Worm (Caenorhabditis elegans) whole organism, L2 larva: Measurements from ENCODE around the gene yars-2.

Experiments
- C34F6.9 ChIP-seq: fragments of 150-350 bp; optimal IDR thresholded peaks from 2 replicates; lab custom pipeline; 2014; ENCODE audit warnings: missing biosample characterization, missing genetic modification characterization
- F13H6.1 ChIP-seq: sonication (generic microtip); optimal IDR thresholded peaks from 2 replicates; lab custom pipeline; 2016; ENCODE audit warnings: missing genetic modification characterization, missing compliant biosample characterization
- Y55F3AM.14 ChIP-seq: fragments of 200-800 bp; sonication (Bioruptor generic); optimal IDR thresholded peaks from 2 replicates; lab custom pipeline; 2018; ENCODE audit warnings: mild to moderate bottlenecking, missing genetic modification characterization, missing compliant biosample characterization
- ama-1 ChIP-seq: fragments of 150-350 bp; optimal IDR thresholded peaks from 2 replicates; lab custom pipeline; 2018; ENCODE audit warnings: inconsistent platforms
- ceh-16 ChIP-seq: fragments of 150-350 bp; optimal IDR thresholded peaks from 2 replicates; lab custom pipeline; 2014; ENCODE audit warnings: missing biosample characterization, missing genetic modification characterization
- ceh-82 ChIP-seq: fragments of 150-350 bp; optimal IDR thresholded peaks from 2 replicates; lab custom pipeline; 2014; ENCODE audit warnings: missing biosample characterization, missing genetic modification characterization
- egl-27 ChIP-seq: sonication (generic microtip); optimal IDR thresholded peaks from 3 replicates; lab custom pipeline; 2017; ENCODE audit warnings: missing biosample characterization, missing genetic modification reagents, missing genetic modification characterization
- fos-1 ChIP-seq: fragments of 150-350 bp; optimal IDR thresholded peaks from 2 replicates; lab custom pipeline; 2014; ENCODE audit warnings: missing biosample characterization, missing genetic modification characterization
- gmeb-1 ChIP-seq: fragments of 150-350 bp; optimal IDR thresholded peaks from 2 replicates; lab custom pipeline; 2014; ENCODE audit warnings: missing biosample characterization, missing genetic modification characterization
- lin-11 ChIP-seq: fragments of 150-350 bp; sonication (generic microtip); optimal IDR thresholded peaks from 2 replicates; lab custom pipeline; 2014; ENCODE audit warnings: missing biosample characterization, missing genetic modification characterization, inconsistent platforms, mixed read lengths
- lin-13 ChIP-seq: fragments of 150-350 bp; optimal IDR thresholded peaks from 2 replicates; lab custom pipeline; 2014; ENCODE audit warnings: missing biosample characterization, missing genetic modification reagents, missing genetic modification characterization
- lin-39 ChIP-seq: fragments of 150-350 bp; optimal IDR thresholded peaks from 2 replicates; lab custom pipeline; 2014; ENCODE audit warnings: missing biosample characterization, missing genetic modification reagents, missing genetic modification characterization
- lsy-2 ChIP-seq, 2 experiments: fragments of 150-350 bp in 1 of 2; sonication (generic microtip) in 1 of 2; optimal IDR thresholded peaks; 2 replicates each; lab custom pipeline; 2014 to 2017; ENCODE audit warnings: missing biosample characterization in 2 of 2, missing genetic modification characterization in 2 of 2
- mdl-1 ChIP-seq, 2 experiments: fragments of 150-350 bp in 1 of 2; sonication (generic microtip) in 1 of 2; optimal IDR thresholded peaks; 2 replicates each; lab custom pipeline; 2017; ENCODE audit warnings: missing biosample characterization in 2 of 2, missing genetic modification characterization in 2 of 2
- nhr-10 ChIP-seq: sonication (generic microtip); optimal IDR thresholded peaks from 2 replicates; lab custom pipeline; 2017; ENCODE audit warnings: missing biosample characterization, missing genetic modification characterization
- nhr-11 ChIP-seq: fragments of 150-350 bp; optimal IDR thresholded peaks from 2 replicates; lab custom pipeline; 2014; ENCODE audit warnings: missing biosample characterization, missing genetic modification characterization
- nhr-21 ChIP-seq: fragments of 150-350 bp; optimal IDR thresholded peaks from 2 replicates; lab custom pipeline; 2014; ENCODE audit warnings: missing biosample characterization, missing genetic modification characterization
- nhr-237 ChIP-seq: fragments of 150-350 bp; optimal IDR thresholded peaks from 2 replicates; lab custom pipeline; 2014; ENCODE audit warnings: missing biosample characterization, missing genetic modification characterization
- nhr-6 ChIP-seq: fragments of 150-350 bp; optimal IDR thresholded peaks from 2 replicates; lab custom pipeline; 2014; ENCODE audit warnings: missing biosample characterization, missing genetic modification characterization
- nhr-77 ChIP-seq: fragments of 150-350 bp; optimal IDR thresholded peaks from 2 replicates; lab custom pipeline; 2014; ENCODE audit warnings: missing biosample characterization, missing genetic modification characterization
- peb-1 ChIP-seq: fragments of 150-350 bp; optimal IDR thresholded peaks from 2 replicates; lab custom pipeline; 2014; ENCODE audit warnings: missing biosample characterization, missing genetic modification characterization
- sem-4 ChIP-seq: fragments of 150-350 bp; optimal IDR thresholded peaks from 2 replicates; lab custom pipeline; 2014; ENCODE audit warnings: missing biosample characterization, missing genetic modification reagents, missing genetic modification characterization
- sma-9 ChIP-seq, 2 experiments: fragments of 150-350 bp in 1 of 2; sonication (generic microtip) in 1 of 2; optimal IDR thresholded peaks; 2 replicates each; lab custom pipeline; 2014 to 2016; ENCODE audit warnings: missing genetic modification characterization in 2 of 2, mild to moderate bottlenecking in 1 of 2, missing biosample characterization in 1 of 2, missing compliant biosample characterization in 1 of 2, missing genetic modification reagents in 1 of 2, moderate library complexity in 1 of 2
- snpc-4 ChIP-seq: fragments of 150-350 bp; optimal IDR thresholded peaks from 2 replicates; lab custom pipeline; 2014; ENCODE audit warnings: missing biosample characterization, missing genetic modification characterization
- zag-1 ChIP-seq: fragments of 150-350 bp; optimal IDR thresholded peaks from 2 replicates; lab custom pipeline; 2014; ENCODE audit warnings: missing biosample characterization, missing genetic modification characterization
- ztf-1 ChIP-seq: fragments of 200-800 bp; sonication (Bioruptor generic); conservative IDR thresholded peaks from 2 replicates; pipeline ENCODE4 v1.3.6; 2022; ENCODE audit warnings: missing genetic modification characterization, missing compliant biosample characterization
- ztf-11 ChIP-seq: sonication (generic microtip); optimal IDR thresholded peaks from 2 replicates; lab custom pipeline; 2017; ENCODE audit warnings: missing biosample characterization, missing genetic modification characterization

Gene yars-2

DNA sequence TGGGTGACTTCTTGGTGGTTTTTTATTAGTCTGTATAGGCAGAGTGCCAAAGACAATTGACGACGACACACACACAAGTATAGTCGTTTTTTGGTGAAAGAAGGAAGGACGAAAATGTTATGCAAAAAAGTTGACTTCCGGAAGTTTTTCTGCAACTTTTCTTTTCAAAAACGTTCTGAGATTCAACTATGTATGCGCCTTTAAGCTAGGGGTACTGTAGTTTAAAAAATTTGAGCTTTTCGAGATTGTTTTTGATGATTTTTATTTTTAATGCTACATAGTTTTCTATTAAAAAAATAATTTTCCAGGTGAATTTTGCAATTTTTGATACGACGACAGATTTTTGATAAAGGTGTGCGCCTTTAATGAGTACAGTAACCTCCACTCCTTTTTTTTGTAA is 44.6 kb downstream of the yars-2 start:
- TF ChIP-seq ztf-1 (GFP tag; lab: Robert Waterston, UW) (no peak), gmeb-1 (tag; lab: Kevin White, UChicago) (no peak), ceh-82 (tag; lab: Kevin White, UChicago) (no peak), nhr-21 (tag; lab: Kevin White, UChicago) (no peak), C34F6.9 (tag; lab: Kevin White, UChicago) (no peak), lin-39 (tag; lab: Kevin White, UChicago) (no peak), egl-27 (tag; lab: Kevin White, UChicago) (no peak), nhr-237 (tag; lab: Kevin White, UChicago) (no peak), nhr-77 (tag; lab: Kevin White, UChicago) (no peak), nhr-11 (tag; lab: Kevin White, UChicago) (no peak), nhr-10 (no peak), lin-13 (GFP tag; lab: Kevin White, UChicago) (no peak), peb-1 (tag; lab: Kevin White, UChicago) (no peak), snpc-4 (tag; lab: Kevin White, UChicago) (no peak), zag-1 (tag; lab: Kevin White, UChicago) (no peak), sem-4 (no peak), fos-1 (tag; lab: Kevin White, UChicago) (no peak), F13H6.1 (tag; lab: Kevin White, UChicago) (no peak)

DNA sequence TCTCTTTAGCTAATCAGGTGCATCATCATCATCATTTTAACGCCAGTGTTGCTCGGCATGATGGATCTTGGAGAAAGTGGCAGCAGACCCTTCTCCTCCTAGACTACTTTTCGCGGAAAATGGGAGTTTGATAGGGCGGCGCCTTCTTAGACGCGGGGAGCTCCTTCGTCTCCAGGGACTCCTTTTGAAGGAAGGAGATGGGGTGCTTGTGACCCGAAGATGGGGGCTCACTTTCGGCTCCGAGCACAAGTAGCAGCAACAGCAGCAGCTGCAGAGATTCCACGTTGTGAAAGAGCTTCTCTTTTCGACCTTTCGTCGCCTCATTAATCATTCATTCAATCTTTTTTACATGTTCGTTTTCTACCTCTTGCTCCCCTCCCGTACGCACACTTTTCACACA is 45.0 kb downstream of the yars-2 start:
- TF ChIP-seq ama-1 (lab: Kevin White, UChicago) (no peak), peb-1 (tag; lab: Kevin White, UChicago) (no peak), nhr-6 (tag; lab: Kevin White, UChicago) (no peak), gmeb-1 (tag; lab: Kevin White, UChicago) (no peak), Y55F3AM.14 (GFP tag; lab: Kevin White, UChicago) (no peak), lsy-2 (tag; optimal IDR thresholded peaks at IDR 0.05; lab: Kevin White, UChicago) (no peak), zag-1 (tag; lab: Kevin White, UChicago) (no peak), ztf-11 (tag; lab: Kevin White, UChicago) (no peak), ceh-16 (tag; lab: Kevin White, UChicago) (no peak), mdl-1 (tag; optimal IDR thresholded peaks at IDR 0.05; lab: Kevin White, UChicago) (no peak), lin-11 (tag; lab: Kevin White, UChicago) (no peak)

DNA sequence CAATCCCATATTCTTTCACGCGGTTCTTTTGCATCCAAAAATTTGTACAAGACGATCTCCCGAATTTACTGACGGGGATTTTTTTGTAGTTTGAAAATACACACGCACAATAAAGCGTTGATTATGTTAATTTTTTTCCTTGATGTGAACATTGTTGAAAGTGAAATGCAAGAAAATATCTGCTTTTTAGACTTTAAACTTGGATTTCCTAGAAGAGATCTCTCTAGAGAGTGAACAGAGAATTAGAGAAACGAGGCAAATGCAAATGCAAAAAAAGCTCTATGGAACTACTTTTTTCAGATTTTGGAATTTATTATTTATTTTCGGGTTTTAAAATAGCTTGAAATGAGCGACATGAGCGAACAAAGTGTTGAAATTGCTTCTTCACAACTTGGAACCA is 47.3 kb downstream of the yars-2 start, which contains the start of gene F29B9.1:
Gene F29B9.1 (plus strand): TSS at position 301 of the 400 bp plus-strand sequence.
- TF ChIP-seq nhr-11 (tag; lab: Kevin White, UChicago) (no peak), sma-9 (GFP tag; optimal IDR thresholded peaks at IDR 0.05; lab: Kevin White, UChicago) (no peak), sma-9 (tag; optimal IDR thresholded peaks at IDR 0.05; lab: Kevin White, UChicago) (no peak)
